Fruit fly (Drosophila melanogaster) whole organism, embryonic: Measurements from ENCODE around the gene CG33483.
A peak's percentile ranks its signal among the peaks of the same experiment; 100 is the strongest.

Experiments used
- Ada2b ChIP-seq: fragments of 200-800 bp; sonication (Bioruptor generic); IDR thresholded peaks from 2 replicates; pipeline ENCODE4 v1.3.6; 2022; ENCODE audit warnings: missing biosample characterization, missing genetic modification characterization
- Antp ChIP-seq: fragments of 200-800 bp; sonication (Bioruptor generic); optimal IDR thresholded peaks from 3 replicates; lab custom pipeline; 2016; ENCODE audit warnings: missing biosample characterization, missing genetic modification characterization
- Atf6 ChIP-seq: fragments of 200-800 bp; sonication (Bioruptor generic); IDR thresholded peaks from 2 replicates; pipeline ENCODE4 v1.3.6; 2022; ENCODE audit warnings: missing biosample characterization, missing genetic modification characterization
- Bdp1 ChIP-seq: fragments of 200-800 bp; sonication (Bioruptor generic); optimal IDR thresholded peaks from 3 replicates; lab custom pipeline; 2016; ENCODE audit warnings: missing biosample characterization, missing genetic modification characterization
- CG10979 ChIP-seq: fragments of 200-800 bp; sonication (Bioruptor generic); optimal IDR thresholded peaks from 2 replicates; lab custom pipeline; 2018; ENCODE audit warnings: missing biosample characterization, mild to moderate bottlenecking, missing genetic modification characterization, moderate library complexity
- CG12219 ChIP-seq: fragments of 200-800 bp; sonication (Bioruptor generic); optimal IDR thresholded peaks from 3 replicates; lab custom pipeline; 2018; ENCODE audit warnings: missing biosample characterization, mild to moderate bottlenecking, missing genetic modification characterization
- CG12391 ChIP-seq: fragments of 200-800 bp; sonication (Bioruptor generic); optimal IDR thresholded peaks from 3 replicates; lab custom pipeline; 2018; ENCODE audit warnings: missing biosample characterization, mild to moderate bottlenecking, missing genetic modification characterization, moderate library complexity
- CG15011 ChIP-seq: fragments of 200-800 bp; sonication (Bioruptor generic); optimal IDR thresholded peaks from 3 replicates; lab custom pipeline; 2018; ENCODE audit warnings: missing biosample characterization, mild to moderate bottlenecking, missing genetic modification characterization
- CG16779 ChIP-seq: fragments of 200-800 bp; sonication (Bioruptor generic); IDR thresholded peaks from 2 replicates; pipeline ENCODE4 v1.3.6; 2022; ENCODE audit warnings: missing biosample characterization, missing genetic modification characterization
- CG16863 ChIP-seq: fragments of 200-800 bp; sonication (Bioruptor generic); optimal IDR thresholded peaks from 3 replicates; lab custom pipeline; 2016; ENCODE audit warnings: missing biosample characterization, missing genetic modification characterization
- CG3065 ChIP-seq: fragments of 200-800 bp; sonication (Bioruptor generic); optimal IDR thresholded peaks from 2 replicates; lab custom pipeline; 2016; ENCODE audit warnings: missing biosample characterization, missing genetic modification characterization
- CG31224 ChIP-seq: fragments of 200-800 bp; sonication (Bioruptor generic); IDR thresholded peaks from 2 replicates; pipeline ENCODE4 v1.3.6; 2022; ENCODE audit warnings: missing biosample characterization, missing genetic modification characterization
- CG31441 ChIP-seq: fragments of 200-800 bp; sonication (Bioruptor generic); IDR thresholded peaks from 2 replicates; pipeline ENCODE4 v1.3.6; 2022; ENCODE audit warnings: missing biosample characterization, missing genetic modification characterization
- CG3281 ChIP-seq: fragments of 200-800 bp; sonication (Bioruptor generic); optimal IDR thresholded peaks from 3 replicates; lab custom pipeline; 2017; ENCODE audit warnings: missing biosample characterization, mild to moderate bottlenecking, missing genetic modification characterization
- CG42726 ChIP-seq: fragments of 200-800 bp; sonication (Bioruptor generic); IDR thresholded peaks from 2 replicates; pipeline ENCODE4 v1.3.6; 2022; ENCODE audit warnings: missing biosample characterization, missing genetic modification characterization; ENCODE audit not compliant: partially characterized antibody
- CG7556 ChIP-seq: fragments of 200-800 bp; sonication (Bioruptor generic); optimal IDR thresholded peaks from 2 replicates; lab custom pipeline; 2017; ENCODE audit warnings: missing biosample characterization, mild to moderate bottlenecking, missing genetic modification characterization
- CG8765 ChIP-seq: fragments of 200-800 bp; sonication (Bioruptor generic); IDR thresholded peaks from 2 replicates; pipeline ENCODE4 v1.3.6; 2022; ENCODE audit warnings: missing biosample characterization, missing genetic modification characterization
- CG9932 ChIP-seq: fragments of 200-800 bp; sonication (Bioruptor generic); IDR thresholded peaks from 2 replicates; pipeline ENCODE4 v1.3.6; 2022; ENCODE audit warnings: missing biosample characterization, missing genetic modification characterization
- CoRest ChIP-seq: fragments of 200-800 bp; sonication (Bioruptor generic); optimal IDR thresholded peaks from 3 replicates; lab custom pipeline; 2018; ENCODE audit warnings: missing biosample characterization, mild to moderate bottlenecking, missing genetic modification characterization, moderate library complexity
- D ChIP-seq, 2 experiments: fragments of 200-800 bp in 1 of 2; fragments of >200 bp in 1 of 2; sonication (Bioruptor generic) in 1 of 2; optimal IDR thresholded peaks; 2 replicates in 1 of 2; 3 replicates in 1 of 2; lab custom pipeline; 2017; ENCODE audit warnings: mild to moderate bottlenecking in 1 of 2, missing biosample characterization in 1 of 2, missing genetic modification characterization in 1 of 2, missing genetic modification reagents in 1 of 2
- Deaf1 ChIP-seq: fragments of 200-800 bp; optimal IDR thresholded peaks from 3 replicates; lab custom pipeline; 2019; ENCODE audit warnings: missing biosample characterization, mild to moderate bottlenecking, missing genetic modification characterization, moderate library complexity
- Dll ChIP-seq: fragments of 200-800 bp; sonication (Bioruptor generic); IDR thresholded peaks from 4 replicates; pipeline ENCODE4 v1.3.6; 2022; ENCODE audit warnings: missing biosample characterization, missing genetic modification characterization; ENCODE audit not compliant: partially characterized antibody
- HmgD ChIP-seq: fragments of 200-800 bp; sonication (Bioruptor generic); optimal IDR thresholded peaks from 3 replicates; lab custom pipeline; 2016; ENCODE audit warnings: missing biosample characterization, missing genetic modification characterization
- Kr ChIP-seq: fragments of 200-800 bp; sonication (Bioruptor generic); optimal IDR thresholded peaks from 2 replicates; lab custom pipeline; 2017; ENCODE audit warnings: missing biosample characterization, mild to moderate bottlenecking, missing genetic modification characterization
- Med ChIP-seq: fragments of 200-800 bp; sonication (Bioruptor generic); peaks from one replicate; lab custom pipeline; 2016; ENCODE audit warnings: missing biosample characterization, missing genetic modification characterization, mild to moderate bottlenecking, inconsistent platforms, moderate library complexity
- NC2β ChIP-seq: fragments of 200-800 bp; sonication (Bioruptor generic); optimal IDR thresholded peaks from 2 replicates; lab custom pipeline; 2016; ENCODE audit warnings: missing biosample characterization, missing genetic modification characterization
- Neu2 ChIP-seq: fragments of 200-800 bp; sonication (Bioruptor generic); optimal IDR thresholded peaks from 3 replicates; lab custom pipeline; 2016; ENCODE audit warnings: missing biosample characterization, missing genetic modification characterization, borderline replicate concordance
- Nf-YB ChIP-seq: fragments of 200-800 bp; sonication (Bioruptor generic); optimal IDR thresholded peaks from 3 replicates; lab custom pipeline; 2019; ENCODE audit warnings: missing biosample characterization, mild to moderate bottlenecking, missing genetic modification characterization, moderate library complexity
- Sry-δ ChIP-seq: fragments of 200-800 bp; sonication (Bioruptor generic); optimal IDR thresholded peaks from 2 replicates; lab custom pipeline; 2016; ENCODE audit warnings: missing biosample characterization, missing genetic modification characterization
- abd-A ChIP-seq: fragments of 200-800 bp; sonication (Bioruptor generic); optimal IDR thresholded peaks from 3 replicates; lab custom pipeline; 2019; ENCODE audit warnings: missing biosample characterization, mild to moderate bottlenecking, missing genetic modification characterization, moderate library complexity
- ap ChIP-seq: fragments of 200-800 bp; sonication (Bioruptor generic); IDR thresholded peaks from 2 replicates; pipeline ENCODE4 v1.3.6; 2022; ENCODE audit warnings: missing biosample characterization, missing genetic modification characterization
- ato ChIP-seq: fragments of 200-800 bp; sonication (Bioruptor generic); IDR thresholded peaks from 2 replicates; pipeline ENCODE4 v1.3.6; 2022; ENCODE audit warnings: missing biosample characterization, missing genetic modification characterization; ENCODE audit not compliant: partially characterized antibody
- bigmax ChIP-seq: fragments of 200-800 bp; sonication (Bioruptor generic); optimal IDR thresholded peaks from 2 replicates; lab custom pipeline; 2018; ENCODE audit warnings: missing biosample characterization, mild to moderate bottlenecking, missing genetic modification characterization
- br ChIP-seq: fragments of >200 bp; optimal IDR thresholded peaks from 2 replicates; lab custom pipeline; 2017
- chn ChIP-seq: fragments of 200-800 bp; sonication (Bioruptor generic); optimal IDR thresholded peaks from 2 replicates; lab custom pipeline; 2016; ENCODE audit warnings: missing biosample characterization, missing genetic modification characterization
- cwo ChIP-seq: fragments of 200-800 bp; sonication (Bioruptor generic); optimal IDR thresholded peaks from 3 replicates; lab custom pipeline; 2017; ENCODE audit warnings: missing biosample characterization, missing genetic modification characterization, mild to moderate bottlenecking, moderate library complexity, missing genetic modification reagents
- da ChIP-seq: fragments of 200-800 bp; sonication (Bioruptor generic); optimal IDR thresholded peaks from 2 replicates; lab custom pipeline; 2016; ENCODE audit warnings: missing biosample characterization, missing genetic modification characterization
- dimm ChIP-seq: fragments of 200-800 bp; sonication (Bioruptor generic); IDR thresholded peaks from 2 replicates; pipeline ENCODE4 v1.3.6; 2022; ENCODE audit warnings: missing biosample characterization, missing genetic modification characterization
- dpn ChIP-seq, 2 experiments: fragments of 200-800 bp; sonication (Bioruptor generic); optimal IDR thresholded peaks; 3 replicates each; lab custom pipeline; 2016; ENCODE audit warnings: missing biosample characterization in 2 of 2, missing genetic modification characterization in 2 of 2
- en ChIP-seq: fragments of 200-800 bp; sonication (Bioruptor generic); optimal IDR thresholded peaks from 2 replicates; lab custom pipeline; 2016; ENCODE audit warnings: missing biosample characterization, missing genetic modification characterization
- ewg ChIP-seq: fragments of 200-800 bp; sonication (Bioruptor generic); optimal IDR thresholded peaks from 3 replicates; lab custom pipeline; 2017; ENCODE audit warnings: mild to moderate bottlenecking, missing biosample characterization, missing genetic modification reagents, missing genetic modification characterization
- fd102C ChIP-seq: fragments of 200-800 bp; sonication (Bioruptor generic); optimal IDR thresholded peaks from 2 replicates; lab custom pipeline; 2018; ENCODE audit warnings: missing biosample characterization, mild to moderate bottlenecking, missing genetic modification characterization, moderate library complexity
- fru ChIP-seq: fragments of >200 bp; optimal IDR thresholded peaks from 2 replicates; lab custom pipeline; 2017
- mld ChIP-seq: fragments of 200-800 bp; sonication (Bioruptor generic); IDR thresholded peaks from 3 replicates; pipeline ENCODE4 v1.3.6; 2022; ENCODE audit warnings: missing biosample characterization, missing genetic modification characterization; ENCODE audit not compliant: partially characterized antibody
- org-1 ChIP-seq: fragments of 200-800 bp; sonication (Bioruptor generic); optimal IDR thresholded peaks from 2 replicates; lab custom pipeline; 2017; ENCODE audit warnings: missing biosample characterization, missing genetic modification characterization
- pb ChIP-seq: fragments of 200-800 bp; sonication (Bioruptor generic); optimal IDR thresholded peaks from 3 replicates; lab custom pipeline; 2016; ENCODE audit warnings: missing biosample characterization, missing genetic modification characterization
- scrt ChIP-seq: fragments of 200-800 bp; sonication (Bioruptor generic); optimal IDR thresholded peaks from 2 replicates; lab custom pipeline; 2018; ENCODE audit warnings: missing biosample characterization, mild to moderate bottlenecking, missing genetic modification characterization, moderate library complexity
- sens-2 ChIP-seq: fragments of 200-800 bp; sonication (Bioruptor generic); IDR thresholded peaks from 2 replicates; pipeline ENCODE4 v1.3.6; 2022; ENCODE audit warnings: missing biosample characterization, missing genetic modification characterization
- tgo ChIP-seq: fragments of 200-800 bp; sonication (Bioruptor generic); IDR thresholded peaks from 3 replicates; pipeline ENCODE4 v1.3.6; 2022; ENCODE audit warnings: missing biosample characterization, missing genetic modification characterization
- trh ChIP-seq: fragments of 200-800 bp; sonication (Bioruptor generic); optimal IDR thresholded peaks from 2 replicates; lab custom pipeline; 2016; ENCODE audit warnings: missing biosample characterization, missing genetic modification characterization
- z ChIP-seq: fragments of 200-800 bp; sonication (Bioruptor generic); IDR thresholded peaks from 3 replicates; pipeline ENCODE4 v1.3.6; 2022; ENCODE audit warnings: missing biosample characterization, missing genetic modification characterization
- zen ChIP-seq: fragments of 200-800 bp; sonication (Bioruptor generic); optimal IDR thresholded peaks from 3 replicates; lab custom pipeline; 2018; ENCODE audit warnings: missing biosample characterization, mild to moderate bottlenecking, missing genetic modification characterization, moderate library complexity

Gene CG33483

DNA sequence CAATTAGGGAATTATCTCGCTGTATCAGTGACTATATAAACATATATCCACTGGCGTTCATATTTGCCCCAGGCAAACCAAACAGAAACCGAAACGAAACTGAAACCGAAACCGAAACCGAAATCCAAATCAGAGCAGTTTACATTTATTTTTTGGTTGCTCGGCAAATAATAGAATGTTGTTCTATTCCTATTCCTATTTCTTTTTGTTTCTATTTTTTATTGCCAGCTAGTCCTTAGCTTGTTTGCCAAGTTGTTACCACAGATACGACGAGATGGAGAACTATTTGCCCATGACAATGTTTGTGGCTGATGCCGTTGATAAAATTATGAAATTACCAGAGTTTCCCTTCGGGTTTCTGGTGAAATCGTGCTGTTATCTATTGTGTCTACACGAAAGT is 16.9 kb upstream of the CG33483 start (continued):
- peak; percentile 8 for TF ChIP-seq CG12391
- TF ChIP-seq Bdp1, result no peak
- no peak for TF ChIP-seq CG9932 (GFP tag; lab: Robert Waterston, UW)
- TF ChIP-seq en (GFP tag; lab: Kevin White, UChicago), result no peak
- TF ChIP-seq Neu2 (GFP tag; lab: Kevin White, UChicago), result no peak
- TF ChIP-seq CG31224, result no peak
- TF ChIP-seq Nf-YB (GFP tag; lab: Kevin White, UChicago), result peak; percentile 19
- TF ChIP-seq Sry-δ (GFP tag; lab: Kevin White, UChicago), result no peak
- no peak for TF ChIP-seq Dll
- TF ChIP-seq CG42726 (GFP tag; lab: Robert Waterston, UW), result no peak
- TF ChIP-seq trh (GFP tag; lab: Kevin White, UChicago), result no peak
- no peak for TF ChIP-seq CG3065 (GFP tag; lab: Kevin White, UChicago)
- TF ChIP-seq CG7556 (GFP tag; lab: Kevin White, UChicago), result peak; percentile 13
- no peak for TF ChIP-seq dpn (GFP tag; optimal IDR thresholded peaks at IDR 0.05; lab: Kevin White, UChicago)
- TF ChIP-seq abd-A (tag; lab: Kevin White, UChicago), result no peak
- peak; percentile 83 for TF ChIP-seq Kr
- no peak for TF ChIP-seq da (GFP tag; lab: Kevin White, UChicago)
- TF ChIP-seq D (optimal IDR thresholded peaks at IDR 0.05; lab: Kevin White, UChicago), result no peak
- no peak for TF ChIP-seq D (GFP tag; optimal IDR thresholded peaks at IDR 0.05; lab: Kevin White, UChicago)
- no peak for TF ChIP-seq sens-2 (GFP tag; lab: Robert Waterston, UW)
- TF ChIP-seq org-1 (GFP tag; lab: Kevin White, UChicago), result no peak
- no peak for TF ChIP-seq CG16779 (GFP tag; lab: Robert Waterston, UW)
- TF ChIP-seq CG31441 (GFP tag; lab: Robert Waterston, UW), result no peak
- no peak for TF ChIP-seq mld (GFP tag; lab: Robert Waterston, UW)
- peak; percentile 54 for TF ChIP-seq zen (tag; lab: Kevin White, UChicago)
- TF ChIP-seq fru (lab: Kevin White, UChicago), result no peak
- no peak for TF ChIP-seq Deaf1 (tag; lab: Kevin White, UChicago)
- TF ChIP-seq CG8765, result no peak
- no peak for TF ChIP-seq tgo (GFP tag; lab: Robert Waterston, UW)
- TF ChIP-seq CG10979 (tag; lab: Kevin White, UChicago), result no peak
- no peak for TF ChIP-seq ewg (GFP tag; lab: Kevin White, UChicago)
- TF ChIP-seq pb (GFP tag; lab: Kevin White, UChicago), result no peak
- TF ChIP-seq br (lab: Kevin White, UChicago), result no peak
- TF ChIP-seq CG12219, result peak; percentile 6
- TF ChIP-seq ato (GFP tag; lab: Robert Waterston, UW), result no peak
- no peak for TF ChIP-seq Ada2b (GFP tag; lab: Robert Waterston, UW)
- TF ChIP-seq z (GFP tag; lab: Robert Waterston, UW), result no peak
- no peak for TF ChIP-seq scrt (GFP tag; lab: Kevin White, UChicago)
- no peak for TF ChIP-seq NC2β
- no peak for TF ChIP-seq Antp (GFP tag; lab: Kevin White, UChicago)
- TF ChIP-seq CG15011, result peak; percentile 3
- TF ChIP-seq bigmax (GFP tag; lab: Kevin White, UChicago), result no peak
- no peak for TF ChIP-seq dimm (GFP tag; lab: Robert Waterston, UW)
- TF ChIP-seq cwo, result no peak
- TF ChIP-seq HmgD (GFP tag; lab: Kevin White, UChicago), result no peak
- TF ChIP-seq chn, result no peak
- TF ChIP-seq ap (GFP tag; lab: Robert Waterston, UW), result no peak
- no peak for TF ChIP-seq CG16863 (GFP tag; lab: Kevin White, UChicago)
- TF ChIP-seq Atf6 (GFP tag; lab: Robert Waterston, UW), result no peak
- no peak for TF ChIP-seq CG3281 (GFP tag; lab: Kevin White, UChicago)
- peak; percentile 21 for TF ChIP-seq CoRest (tag; lab: Kevin White, UChicago)
- TF ChIP-seq Med (GFP tag; lab: Kevin White, UChicago), result peak; percentile 35
- peak; percentile 69 for TF ChIP-seq fd102C (GFP tag; lab: Kevin White, UChicago)
